Worm (Caenorhabditis elegans) whole organism, young adult: ENCODE results near the gene dnc-1.

Source experiments
- K12H6.12 ChIP-seq: fragments of 200-800 bp; sonication (Bioruptor generic); optimal IDR thresholded peaks from 2 replicates; lab custom pipeline; 2018; ENCODE audit warnings: mild to moderate bottlenecking, missing genetic modification characterization, missing compliant biosample characterization
- dox-1 ChIP-seq: fragments of 200-800 bp; sonication (Bioruptor generic); IDR thresholded peaks from 2 replicates; pipeline ENCODE4 v1.3.6; 2022; ENCODE audit warnings: missing genetic modification reagents, missing genetic modification characterization, missing compliant biosample characterization
- dpl-1 ChIP-seq: fragments of 150-350 bp; optimal IDR thresholded peaks from 2 replicates; lab custom pipeline; 2014; ENCODE audit warnings: missing biosample characterization, missing genetic modification reagents, missing genetic modification characterization
- ets-4 ChIP-seq: fragments of 200-800 bp; sonication (Bioruptor generic); optimal IDR thresholded peaks from 2 replicates; lab custom pipeline; 2018; ENCODE audit warnings: mild to moderate bottlenecking, missing genetic modification characterization, missing compliant biosample characterization
- nfya-1 ChIP-seq: sonication (generic microtip); optimal IDR thresholded peaks from 2 replicates; lab custom pipeline; 2017; ENCODE audit warnings: antibody characterized with exemption, missing compliant biosample characterization, missing genetic modification characterization, borderline replicate concordance; ENCODE audit not compliant: insufficient read depth
- nhr-120 ChIP-seq: fragments of 200-800 bp; sonication (Bioruptor generic); IDR thresholded peaks from 2 replicates; pipeline ENCODE4 v1.3.6; 2022; ENCODE audit warnings: missing genetic modification characterization, missing compliant biosample characterization
- nhr-179 ChIP-seq: sonication (generic microtip); optimal IDR thresholded peaks from 2 replicates; lab custom pipeline; 2016; ENCODE audit warnings: mild to moderate bottlenecking, missing genetic modification characterization, missing compliant biosample characterization
- tbx-9 ChIP-seq: sonication (generic microtip); optimal IDR thresholded peaks from 2 replicates; lab custom pipeline; 2016; ENCODE audit warnings: borderline replicate concordance, missing genetic modification characterization, inconsistent platforms, missing compliant biosample characterization

DNA sequence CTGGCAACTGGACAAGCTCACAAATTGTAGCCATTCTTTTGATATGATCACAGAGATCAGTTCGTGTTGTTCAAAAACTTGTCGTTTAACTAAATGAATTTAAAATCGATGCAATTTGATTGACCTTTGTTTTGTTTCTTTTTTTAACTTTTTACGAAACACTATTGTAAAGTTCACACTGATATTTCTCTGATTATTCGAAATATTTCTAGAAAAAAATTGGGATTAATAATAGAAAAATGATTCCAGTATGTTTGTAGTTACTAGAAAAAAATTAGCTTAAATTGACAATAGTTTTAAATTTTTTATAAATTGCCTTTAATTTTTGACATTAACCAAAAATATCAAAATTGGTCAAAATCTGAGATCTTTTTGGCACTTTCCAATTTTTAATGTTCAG lies 23.8 kb downstream of the dnc-1 start, which contains the start of gene ZK596.2:
- TF ChIP-seq nhr-120 (GFP tag; lab: Robert Waterston, UW) (no peak), dox-1 (no peak), nfya-1 (tag; lab: Kevin White, UChicago) (no peak), ets-4 (no peak), nhr-179 (tag; lab: Kevin White, UChicago) (no peak), dpl-1 (no peak), tbx-9 (no peak), K12H6.12 (tag; lab: Kevin White, UChicago) (no peak)
